3 worm cellular contexts compared by ENCODE assay signal in the genomic region with DNA sequence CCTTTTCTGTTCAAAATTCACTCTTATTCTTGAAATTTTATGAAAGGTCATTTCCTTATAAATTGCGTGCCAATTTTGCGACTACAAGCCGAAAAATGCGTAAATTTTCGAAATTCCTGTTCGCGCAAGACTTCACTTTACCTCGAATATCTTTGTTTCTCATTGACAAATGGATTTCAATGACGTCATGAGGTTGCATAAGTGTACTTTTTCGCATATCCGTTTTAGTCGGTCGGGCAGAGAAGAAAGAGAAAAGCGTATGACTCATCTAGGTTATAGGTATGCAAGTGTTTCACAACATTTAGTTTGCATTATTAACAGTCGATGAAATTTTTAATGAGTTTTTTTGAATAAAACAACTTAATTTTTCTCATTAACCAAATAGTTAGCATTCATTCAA.
TF ChIP-seq lines count a peak whose summit lies in the region.

No protein-coding gene starts in this region.

TF ChIP-seq in whole organism, L1 larva, 84 proteins besides CTCF, POLR2A, EP300 and RAD21:
- TF ChIP-seq fkh-8 (tag; optimal IDR thresholded peaks at IDR 0.05; lab: Kevin White, UChicago) (peak; percentile 56), lin-15B (tag; optimal IDR thresholded peaks at IDR 0.05; lab: Kevin White, UChicago) (no peak), ceh-63 (GFP tag; optimal IDR thresholded peaks at IDR 0.05; lab: Kevin White, UChicago) (no peak), C16A3.4 (tag; optimal IDR thresholded peaks at IDR 0.05; lab: Kevin White, UChicago) (no peak), nhr-84 (tag; optimal IDR thresholded peaks at IDR 0.05; lab: Kevin White, UChicago) (no peak), aha-1 (tag; optimal IDR thresholded peaks at IDR 0.05; lab: Kevin White, UChicago) (no peak), nhr-71 (tag; optimal IDR thresholded peaks at IDR 0.05; lab: Kevin White, UChicago) (no peak), blmp-1 (tag; optimal IDR thresholded peaks at IDR 0.05; lab: Kevin White, UChicago) (peak; percentile 78)

TF ChIP-seq in whole organism, L2 larva, 48 proteins besides CTCF, POLR2A, EP300 and RAD21:
- TF ChIP-seq C34F6.9 (tag; optimal IDR thresholded peaks at IDR 0.05; lab: Kevin White, UChicago) (peak; percentile 24), fos-1 (tag; optimal IDR thresholded peaks at IDR 0.05; lab: Kevin White, UChicago) (peak; percentile 38), ceh-16 (tag; optimal IDR thresholded peaks at IDR 0.05; lab: Kevin White, UChicago) (no peak), R02D3.7 (tag; optimal IDR thresholded peaks at IDR 0.05; lab: Kevin White, UChicago) (no peak), unc-55 (GFP tag; optimal IDR thresholded peaks at IDR 0.05; lab: Kevin White, UChicago) (no peak)

TF ChIP-seq in whole organism, L3 larva, 47 proteins besides CTCF, POLR2A, EP300 and RAD21:
- TF ChIP-seq nhr-28 (tag; optimal IDR thresholded peaks at IDR 0.05; lab: Kevin White, UChicago), result no peak
- TF ChIP-seq fkh-10 (GFP tag; optimal IDR thresholded peaks at IDR 0.05; lab: Kevin White, UChicago), result no peak
- TF ChIP-seq R02D3.7 (tag; optimal IDR thresholded peaks at IDR 0.05; lab: Kevin White, UChicago), result no peak
- peak; percentile 61 for TF ChIP-seq nhr-25 (tag; optimal IDR thresholded peaks at IDR 0.05; lab: Kevin White, UChicago)
- TF ChIP-seq nhr-43 (tag; optimal IDR thresholded peaks at IDR 0.05; lab: Kevin White, UChicago; ENCODE audit: poor library complexity, severe bottlenecking), result no peak
- no peak for TF ChIP-seq elt-1 (tag; optimal IDR thresholded peaks at IDR 0.05; lab: Kevin White, UChicago)
- TF ChIP-seq fos-1 (tag; optimal IDR thresholded peaks at IDR 0.05; lab: Kevin White, UChicago), result peak; percentile 5
- no peak for TF ChIP-seq unc-39 (tag; optimal IDR thresholded peaks at IDR 0.05; lab: Kevin White, UChicago)
- TF ChIP-seq daf-12 (tag; optimal IDR thresholded peaks at IDR 0.05; lab: Kevin White, UChicago), result no peak
- peak; percentile 62 for TF ChIP-seq nhr-23 (tag; optimal IDR thresholded peaks at IDR 0.05; lab: Kevin White, UChicago)
